Fruit fly (Drosophila melanogaster): ENCODE results near the gene Lint-1.

The Lint-1 gene

dm6 chrX:11148272-11148835 lies 769 bp upstream of the Lint-1 start, which contains the start of gene Ran (continued):
- 0 out of 3 replicates have a peak, but pooled peaks have one; percentile 8 for TF ChIP-seq ase (GFP tag; IDR thresholded peaks at IDR 0.05)
- peak; percentile 9 for TF ChIP-seq phol (tag; optimal IDR thresholded peaks at IDR 0.05)
- peak; percentile 7; the same call in 1 of the 2 replicates for TF ChIP-seq CG14667 (GFP tag; IDR thresholded peaks at IDR 0.05)
- TF ChIP-seq CG10274 (GFP tag; optimal IDR thresholded peaks at IDR 0.05): no peak
- peak; percentile 25 for TF ChIP-seq trem (tag; optimal IDR thresholded peaks at IDR 0.05)
- TF ChIP-seq Scr (GFP tag; IDR thresholded peaks at IDR 0.05; ENCODE audit: partially characterized antibody): peak; percentile 43
- TF ChIP-seq E2f2 (GFP tag; IDR thresholded peaks at IDR 0.05): peak; percentile 23; the same call in 1 of the 2 replicates
- TF ChIP-seq fru (optimal IDR thresholded peaks at IDR 0.05): no peak
- TF ChIP-seq so (GFP tag; IDR thresholded peaks at IDR 0.05): 0 out of 3 replicates have a peak, but pooled peaks have one; percentile 18
- no peak for TF ChIP-seq Ssrp (tag; optimal IDR thresholded peaks at IDR 0.05)
- no peak for TF ChIP-seq fd102C (GFP tag; optimal IDR thresholded peaks at IDR 0.05)
- peak; percentile 81 for TF ChIP-seq row (GFP tag; IDR thresholded peaks at IDR 0.05)
- peak; percentile 95 for TF ChIP-seq CG30020 (tag; optimal IDR thresholded peaks at IDR 0.05)
- TF ChIP-seq GATAe (GFP tag; conservative IDR thresholded peaks at IDR 0.05): 0 out of 2 replicates have a peak, but pooled peaks have one; percentile 10
- TF ChIP-seq CG15601 (tag; optimal IDR thresholded peaks at IDR 0.05): no peak
- no peak for TF ChIP-seq Blimp-1 (GFP tag; optimal IDR thresholded peaks at IDR 0.05)
- peak; percentile 89 for TF ChIP-seq CG1603 (tag; optimal IDR thresholded peaks at IDR 0.05)
- peak; percentile 46 for TF ChIP-seq CG32532 (GFP tag; IDR thresholded peaks at IDR 0.05)
- TF ChIP-seq CG7372 (GFP tag; IDR thresholded peaks at IDR 0.05): no peak
- peak; percentile 15 for TF ChIP-seq lab (GFP tag; optimal IDR thresholded peaks at IDR 0.05)
- TF ChIP-seq CG17802 (tag; optimal IDR thresholded peaks at IDR 0.05): peak; percentile 68
- peak; percentile 15 for TF ChIP-seq grau (tag; optimal IDR thresholded peaks at IDR 0.05)
- peak; percentile 18 for TF ChIP-seq gem (tag; optimal IDR thresholded peaks at IDR 0.05)
- TF ChIP-seq CG9797 (GFP tag; optimal IDR thresholded peaks at IDR 0.05): peak; percentile 42
- TF ChIP-seq Rfx (GFP tag; IDR thresholded peaks at IDR 0.05): peak; percentile 57
- TF ChIP-seq Aef1 (GFP tag; IDR thresholded peaks at IDR 0.05): peak; percentile 28; the same call in 2 of the 3 replicates
- no peak for TF ChIP-seq prd (optimal IDR thresholded peaks at IDR 0.05)
- TF ChIP-seq prd (GFP tag; IDR thresholded peaks at IDR 0.05): 0 out of 3 replicates have a peak, but pooled peaks have one; percentile 16
- TF ChIP-seq zfh1 (GFP tag; IDR thresholded peaks at IDR 0.05): 0 out of 3 replicates have a peak, but pooled peaks have one; percentile 26
- TF ChIP-seq MESR4 (GFP tag; optimal IDR thresholded peaks at IDR 0.05): peak; percentile 55
- TF ChIP-seq gfzf (GFP tag; optimal IDR thresholded peaks at IDR 0.05): peak; percentile 59
- peak; percentile 15 for TF ChIP-seq CG4617 (GFP tag; optimal IDR thresholded peaks at IDR 0.05; ENCODE audit: borderline replicate concordance)
- 0 out of 3 replicates have a peak, but pooled peaks have one; percentile 31 for TF ChIP-seq CG34224 (GFP tag; IDR thresholded peaks at IDR 0.05; ENCODE audit: partially characterized antibody)
- peak; percentile 34; the same call in 1 of the 2 replicates for TF ChIP-seq nerfin-2 (GFP tag; IDR thresholded peaks at IDR 0.05; ENCODE audit: partially characterized antibody)
- no peak for TF ChIP-seq CG13296 (GFP tag; optimal IDR thresholded peaks at IDR 0.05)
- TF ChIP-seq pho (GFP tag; optimal IDR thresholded peaks at IDR 0.05): no peak
- TF ChIP-seq CG14710 (tag; optimal IDR thresholded peaks at IDR 0.05): peak; percentile 31
- TF ChIP-seq kni (GFP tag; optimal IDR thresholded peaks at IDR 0.05): no peak
- TF ChIP-seq MBD-R2 (GFP tag; IDR thresholded peaks at IDR 0.05): peak; percentile 35
- TF ChIP-seq Stat92E (GFP tag; optimal IDR thresholded peaks at IDR 0.05): peak in 1 of 3 experiments; percentile 31
- 0 out of 3 replicates have a peak, but pooled peaks have one; percentile 32 for TF ChIP-seq HLH4C (GFP tag; IDR thresholded peaks at IDR 0.05; ENCODE audit: partially characterized antibody)
- TF ChIP-seq tio (GFP tag; optimal IDR thresholded peaks at IDR 0.05): no peak
- TF ChIP-seq CG1024 (GFP tag; IDR thresholded peaks at IDR 0.05): peak; percentile 83
- no peak for TF ChIP-seq CG7745 (tag; optimal IDR thresholded peaks at IDR 0.05)
- TF ChIP-seq hbn (GFP tag; IDR thresholded peaks at IDR 0.05; ENCODE audit: partially characterized antibody): 0 out of 2 replicates have a peak, but pooled peaks have one; percentile 23
- 0 out of 3 replicates have a peak, but pooled peaks have one; percentile 35 for TF ChIP-seq CG16813 (GFP tag; IDR thresholded peaks at IDR 0.05; ENCODE audit: partially characterized antibody)
- no peak for TF ChIP-seq Deaf1 (tag; optimal IDR thresholded peaks at IDR 0.05)
- TF ChIP-seq Abd-B (GFP tag; optimal IDR thresholded peaks at IDR 0.05): peak; percentile 23

All from whole organism, embryonic.